Worm (Caenorhabditis elegans): Measurements from ENCODE around the gene F58G1.8.

The F58G1.8 gene

ce11 chrII:12918960-12919553, 6.4 kb downstream of the F58G1.8 start, which contains the start of the genes F58G1.2 and wago-4:
Gene F58G1.2 (minus strand): TSS chrII:12919010.
Gene wago-4 (plus strand): TSS chrII:12919551.
- peak; percentile 44 for TF ChIP-seq F23B12.7 (tag; optimal IDR thresholded peaks at IDR 0.05; ENCODE audit: insufficient read depth)
- no peak for TF ChIP-seq ztf-22 (GFP tag; optimal IDR thresholded peaks at IDR 0.05)
- no peak for TF ChIP-seq lin-26 (GFP tag; IDR thresholded peaks at IDR 0.05)
- peak; percentile 60 for TF ChIP-seq mcd-1 (GFP tag; IDR thresholded peaks at IDR 0.05)
- peak; percentile 96 for TF ChIP-seq F33H1.4 (GFP tag; IDR thresholded peaks at IDR 0.05)
- peak; percentile 86 for TF ChIP-seq D2030.7 (GFP tag; IDR thresholded peaks at IDR 0.05)
- peak; percentile 46 for TF ChIP-seq tbp1 (GFP tag; optimal IDR thresholded peaks at IDR 0.05)
- peak; percentile 53 for TF ChIP-seq snpc-1.3 (tag; optimal IDR thresholded peaks at IDR 0.05; ENCODE audit: insufficient read depth)
- TF ChIP-seq rcor-1 (GFP tag; IDR thresholded peaks at IDR 0.05): peak; percentile 51; the same call in 1 of the 2 replicates
- no peak for TF ChIP-seq let-607 (tag; optimal IDR thresholded peaks at IDR 0.05)
- TF ChIP-seq madf-6 (GFP tag; IDR thresholded peaks at IDR 0.05): peak; percentile 94
- TF ChIP-seq dpl-1 (GFP tag; optimal IDR thresholded peaks at IDR 0.05): peak; percentile 88
- TF ChIP-seq hsf-1 (GFP tag; IDR thresholded peaks at IDR 0.05): peak; percentile 79
- peak; percentile 37; the same call in 1 of the 2 replicates for TF ChIP-seq hmg-1.2 (GFP tag; IDR thresholded peaks at IDR 0.05)
- TF ChIP-seq snpc-1.1 (tag; optimal IDR thresholded peaks at IDR 0.05; ENCODE audit: insufficient read depth): peak; percentile 73
- 0 out of 2 replicates have a peak, but pooled peaks have one; percentile 24 for TF ChIP-seq Y79H2A.3 (GFP tag; conservative IDR thresholded peaks at IDR 0.05)
- TF ChIP-seq ceh-27 (GFP tag; optimal IDR thresholded peaks at IDR 0.05): no peak
- peak; percentile 92 for TF ChIP-seq ceh-91 (GFP tag; IDR thresholded peaks at IDR 0.05)
- 0 out of 2 replicates have a peak, but pooled peaks have one; percentile 24 for TF ChIP-seq Y95B8A.8 (GFP tag; IDR thresholded peaks at IDR 0.05)
- TF ChIP-seq chd-7 (tag; optimal IDR thresholded peaks at IDR 0.05): no peak
- peak; percentile 71 for TF ChIP-seq xnd-1 (tag; optimal IDR thresholded peaks at IDR 0.05)
- TF ChIP-seq madf-8 (GFP tag; conservative IDR thresholded peaks at IDR 0.05): peak; percentile 83
- TF ChIP-seq dox-1 (GFP tag; IDR thresholded peaks at IDR 0.05): peak; percentile 82
- TF ChIP-seq B0019.2 (GFP tag; conservative IDR thresholded peaks at IDR 0.05): no peak; the same call in 1 of the 2 replicates
- TF ChIP-seq ceh-100 (GFP tag; IDR thresholded peaks at IDR 0.05): 0 out of 2 replicates have a peak, but pooled peaks have one; percentile 13
- peak; percentile 100 for TF ChIP-seq attf-3 (GFP tag; conservative IDR thresholded peaks at IDR 0.05)
- TF ChIP-seq Y53F4B.3 (GFP tag; IDR thresholded peaks at IDR 0.05): peak; percentile 36; the same call in 1 of the 2 replicates
- TF ChIP-seq efl-1 (GFP tag; optimal IDR thresholded peaks at IDR 0.05): peak; percentile 90
- TF ChIP-seq mes-4 (tag; optimal IDR thresholded peaks at IDR 0.05): no peak
- no peak for TF ChIP-seq ekl-4 (GFP tag; IDR thresholded peaks at IDR 0.05)
- peak; percentile 88 for TF ChIP-seq F49E8.2 (tag; optimal IDR thresholded peaks at IDR 0.05; ENCODE audit: insufficient read depth)
- peak; percentile 94 for TF ChIP-seq lsl-1 (GFP tag; optimal IDR thresholded peaks at IDR 0.05)
- TF ChIP-seq snpc-3.4 (tag; optimal IDR thresholded peaks at IDR 0.05): peak; percentile 79
- no peak for TF ChIP-seq Y53G8AR.9 (GFP tag; conservative IDR thresholded peaks at IDR 0.05)
- peak; percentile 10 for TF ChIP-seq unc-130 (GFP tag; optimal IDR thresholded peaks at IDR 0.05)
- no peak for TF ChIP-seq bed-2 (GFP tag; IDR thresholded peaks at IDR 0.05)
- TF ChIP-seq snpc-4 (GFP tag; optimal IDR thresholded peaks at IDR 0.05): no peak
- peak in 3 of 4 experiments; percentile 26 to 50 (median 30) for TF ChIP-seq snpc-4 (tag; optimal IDR thresholded peaks at IDR 0.05)
- peak; percentile 43 for TF ChIP-seq tlf-1 (GFP tag; optimal IDR thresholded peaks at IDR 0.05)
- TF ChIP-seq ztf-28 (GFP tag; IDR thresholded peaks at IDR 0.05): 0 out of 2 replicates have a peak, but pooled peaks have one; percentile 70
- peak in 1 of 3 experiments; percentile 23 for TF ChIP-seq lin-35 (GFP tag; optimal IDR thresholded peaks at IDR 0.05)
- TF ChIP-seq lin-40 (tag; optimal IDR thresholded peaks at IDR 0.05): no peak
- TF ChIP-seq cebp-1 (GFP tag; IDR thresholded peaks at IDR 0.05): no peak
- TF ChIP-seq cebp-1 (tag; optimal IDR thresholded peaks at IDR 0.05): peak; percentile 51
- TF ChIP-seq lin-54 (GFP tag; optimal IDR thresholded peaks at IDR 0.05): peak; percentile 70

All from whole organism, young adult.